Worm (Caenorhabditis elegans): Measurements from ENCODE around the gene sri-65.

- TF ChIP-seq skn-1 (tag; optimal IDR thresholded peaks at IDR 0.05), result no peak
- TF ChIP-seq ceh-88 (GFP tag; IDR thresholded peaks at IDR 0.05), result no peak
- no peak for TF ChIP-seq sptf-1 (tag; optimal IDR thresholded peaks at IDR 0.05)
- TF ChIP-seq nhr-90 (tag; optimal IDR thresholded peaks at IDR 0.05; ENCODE audit: poor library complexity), result no peak
- TF ChIP-seq ama-1 (optimal IDR thresholded peaks at IDR 0.05), result no peak
- no peak for TF ChIP-seq egl-27 (tag; optimal IDR thresholded peaks at IDR 0.05)
- TF ChIP-seq lin-13 (GFP tag; optimal IDR thresholded peaks at IDR 0.05), result no peak
- no peak for TF ChIP-seq efl-1 (optimal IDR thresholded peaks at IDR 0.05)
- TF ChIP-seq efl-1 (GFP tag; optimal IDR thresholded peaks at IDR 0.05 in 1 of 2), result no peak
- no peak for TF ChIP-seq rnt-1 (tag; optimal IDR thresholded peaks at IDR 0.05)
- no peak for TF ChIP-seq lin-14 (GFP tag; optimal IDR thresholded peaks at IDR 0.05)
- TF ChIP-seq nhr-77 (tag; optimal IDR thresholded peaks at IDR 0.05), result no peak
- TF ChIP-seq nhr-76 (tag; optimal IDR thresholded peaks at IDR 0.05), result no peak
- no peak for TF ChIP-seq egl-13 (tag; optimal IDR thresholded peaks at IDR 0.05)
- no peak for TF ChIP-seq snu-23 (GFP tag; optimal IDR thresholded peaks at IDR 0.05)
Measured at ce11 chrV:16395739-16396138, 7.6 kb upstream of the sri-65 start, which contains the start of gene F13A7.12.

Measured in whole organism, L1 larva.